Worm (Caenorhabditis elegans): ENCODE measurements around the gene F07F6.4.

- no peak for TF ChIP-seq him-1 (tag; optimal IDR thresholded peaks at IDR 0.05)
- no peak for TF ChIP-seq dao-5 (tag; optimal IDR thresholded peaks at IDR 0.05)
Measured at ce11 chrII:5451278-5451677, 21.9 kb upstream of the F07F6.4 start.

Data from whole organism, L4/young adult.